Worm (Caenorhabditis elegans): ENCODE results near the gene nas-20.

The nas-20 gene

ce11 chrV:11421605-11422004 is 50.5 kb downstream of the nas-20 start, which contains the start of gene des-2 (continued):
- TF ChIP-seq aptf-3 (GFP tag; IDR thresholded peaks at IDR 0.05): no peak
